Worm (Caenorhabditis elegans) whole organism, midembryonic: ENCODE results near the gene srsx-37.

Experiments
- ref-1 ChIP-seq: fragments of 200-800 bp; sonication (Bioruptor generic); conservative IDR thresholded peaks from 2 replicates; pipeline ENCODE4 v1.3.6; 2022; ENCODE audit warnings: missing genetic modification reagents, missing genetic modification characterization, missing compliant biosample characterization
- ztf-29 ChIP-seq: fragments of 200-800 bp; sonication (Bioruptor generic); IDR thresholded peaks from 2 replicates; pipeline ENCODE4 v1.3.6; 2022; ENCODE audit warnings: missing genetic modification reagents, missing genetic modification characterization, missing compliant biosample characterization

DNA sequence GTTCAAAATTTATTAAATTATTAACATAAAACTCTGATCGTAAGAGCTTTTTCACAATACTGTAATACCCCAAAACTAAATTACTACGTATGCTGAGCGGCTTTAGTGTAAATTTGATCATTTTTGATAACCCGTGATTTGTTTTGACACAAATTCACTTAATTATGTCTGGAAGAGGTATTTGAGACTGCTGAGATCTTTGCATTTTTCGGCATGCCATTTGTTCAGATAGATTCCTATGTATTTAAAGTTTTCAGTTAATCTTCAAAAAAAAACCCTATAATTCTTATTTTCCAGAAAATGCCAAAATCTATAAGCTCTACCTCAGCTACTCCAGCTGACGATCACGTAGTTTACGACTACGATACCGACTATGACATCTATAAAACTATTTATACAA lies 28.7 kb downstream of the srsx-37 start, which contains the start of gene srw-15:
- no peak for TF ChIP-seq ztf-29
- no peak for TF ChIP-seq ref-1 (GFP tag; lab: Robert Waterston, UW)
